Fruit fly (Drosophila melanogaster) whole organism, embryonic: ENCODE results near the gene Sfp38D.
A peak's percentile ranks its signal among the peaks of the same experiment; 100 is the strongest.

Experiments
- Aef1 ChIP-seq: fragments of 200-800 bp; sonication (Bioruptor generic); IDR thresholded peaks from 3 replicates; pipeline ENCODE4 v1.3.6; 2022; ENCODE audit warnings: missing biosample characterization, missing genetic modification characterization
- CG11560 ChIP-seq: fragments of 200-800 bp; sonication (Bioruptor generic); IDR thresholded peaks from 3 replicates; pipeline ENCODE4 v1.3.6; 2022; ENCODE audit warnings: missing biosample characterization, missing genetic modification characterization
- CG12155 ChIP-seq: fragments of 200-800 bp; sonication (Bioruptor generic); optimal IDR thresholded peaks from 3 replicates; lab custom pipeline; 2016; ENCODE audit warnings: missing biosample characterization, missing genetic modification characterization
- CG12219 ChIP-seq: fragments of 200-800 bp; sonication (Bioruptor generic); optimal IDR thresholded peaks from 3 replicates; lab custom pipeline; 2018; ENCODE audit warnings: missing biosample characterization, mild to moderate bottlenecking, missing genetic modification characterization
- CG13296 ChIP-seq: fragments of 200-800 bp; sonication (Bioruptor generic); optimal IDR thresholded peaks from 3 replicates; lab custom pipeline; 2018; ENCODE audit warnings: missing biosample characterization, mild to moderate bottlenecking, missing genetic modification characterization
- CG14050 ChIP-seq: fragments of 200-800 bp; sonication (Bioruptor generic); IDR thresholded peaks from 3 replicates; pipeline ENCODE4 v1.3.6; 2022; ENCODE audit warnings: missing biosample characterization, missing genetic modification characterization
- CG16779 ChIP-seq: fragments of 200-800 bp; sonication (Bioruptor generic); IDR thresholded peaks from 2 replicates; pipeline ENCODE4 v1.3.6; 2022; ENCODE audit warnings: missing biosample characterization, missing genetic modification characterization
- CG16813 ChIP-seq: fragments of 200-800 bp; sonication (Bioruptor generic); IDR thresholded peaks from 3 replicates; pipeline ENCODE4 v1.3.6; 2022; ENCODE audit warnings: missing biosample characterization, missing genetic modification characterization; ENCODE audit not compliant: partially characterized antibody
- CG17359 ChIP-seq: fragments of 200-800 bp; sonication (Bioruptor generic); optimal IDR thresholded peaks from 3 replicates; lab custom pipeline; 2018; ENCODE audit warnings: missing biosample characterization, mild to moderate bottlenecking, missing genetic modification characterization, moderate library complexity
- CG18476 ChIP-seq: fragments of 200-800 bp; sonication (Bioruptor generic); optimal IDR thresholded peaks from 2 replicates; lab custom pipeline; 2016; ENCODE audit warnings: missing biosample characterization, mild to moderate bottlenecking, missing genetic modification characterization
- CG2889 ChIP-seq: fragments of 200-800 bp; sonication (Bioruptor generic); IDR thresholded peaks from 3 replicates; pipeline ENCODE4 v1.3.6; 2022; ENCODE audit warnings: missing biosample characterization, missing genetic modification characterization
- CG30020 ChIP-seq: fragments of 200-800 bp; optimal IDR thresholded peaks from 2 replicates; lab custom pipeline; 2019; ENCODE audit warnings: missing biosample characterization, mild to moderate bottlenecking, missing genetic modification characterization, moderate library complexity
- CG30431 ChIP-seq: fragments of 200-800 bp; sonication (Bioruptor generic); optimal IDR thresholded peaks from 2 replicates; lab custom pipeline; 2017; ENCODE audit warnings: missing biosample characterization, missing genetic modification characterization
- CG31388 ChIP-seq: fragments of 200-800 bp; sonication (Bioruptor generic); optimal IDR thresholded peaks from 2 replicates; lab custom pipeline; 2016; ENCODE audit warnings: missing biosample characterization, missing genetic modification characterization
- CG32532 ChIP-seq: fragments of 200-800 bp; sonication (Bioruptor generic); IDR thresholded peaks from 2 replicates; pipeline ENCODE4 v1.3.6; 2022; ENCODE audit warnings: missing biosample characterization, missing genetic modification characterization
- CG3281 ChIP-seq: fragments of 200-800 bp; sonication (Bioruptor generic); optimal IDR thresholded peaks from 3 replicates; lab custom pipeline; 2017; ENCODE audit warnings: missing biosample characterization, mild to moderate bottlenecking, missing genetic modification characterization
- CG34376 ChIP-seq: fragments of 200-800 bp; sonication (Bioruptor generic); optimal IDR thresholded peaks from 2 replicates; lab custom pipeline; 2018; ENCODE audit warnings: missing biosample characterization, mild to moderate bottlenecking, missing genetic modification characterization
- CG34422 ChIP-seq: fragments of 200-800 bp; sonication (Bioruptor generic); IDR thresholded peaks from 3 replicates; pipeline ENCODE4 v1.3.6; 2022; ENCODE audit warnings: missing biosample characterization, missing genetic modification characterization
- CG6854 ChIP-seq: fragments of 200-800 bp; sonication (Bioruptor generic); optimal IDR thresholded peaks from 3 replicates; lab custom pipeline; 2017; ENCODE audit warnings: missing biosample characterization, mild to moderate bottlenecking, missing genetic modification characterization
- CG8388 ChIP-seq: fragments of 200-800 bp; sonication (Bioruptor generic); optimal IDR thresholded peaks from 2 replicates; lab custom pipeline; 2019; ENCODE audit warnings: missing biosample characterization, mild to moderate bottlenecking, missing genetic modification characterization, moderate library complexity
- CG8478 ChIP-seq: fragments of >200 bp; optimal IDR thresholded peaks from 2 replicates; lab custom pipeline; 2018
- CG8944 ChIP-seq: fragments of 200-800 bp; sonication (Bioruptor generic); optimal IDR thresholded peaks from 3 replicates; lab custom pipeline; 2016; ENCODE audit warnings: missing biosample characterization, missing genetic modification characterization
- Camta ChIP-seq: fragments of 200-800 bp; sonication (Bioruptor generic); optimal IDR thresholded peaks from 2 replicates; lab custom pipeline; 2016; ENCODE audit warnings: missing biosample characterization, missing genetic modification characterization
- Deaf1 ChIP-seq: fragments of 200-800 bp; optimal IDR thresholded peaks from 3 replicates; lab custom pipeline; 2019; ENCODE audit warnings: missing biosample characterization, mild to moderate bottlenecking, missing genetic modification characterization, moderate library complexity
- HmgD ChIP-seq: fragments of 200-800 bp; sonication (Bioruptor generic); optimal IDR thresholded peaks from 3 replicates; lab custom pipeline; 2016; ENCODE audit warnings: missing biosample characterization, missing genetic modification characterization
- Hmx ChIP-seq: fragments of 200-800 bp; sonication (Bioruptor generic); optimal IDR thresholded peaks from 2 replicates; lab custom pipeline; 2016; ENCODE audit warnings: missing biosample characterization, missing genetic modification characterization
- Myb ChIP-seq: fragments of 200-800 bp; sonication (Bioruptor generic); optimal IDR thresholded peaks from 2 replicates; lab custom pipeline; 2016; ENCODE audit warnings: missing biosample characterization, missing genetic modification characterization
- Oli ChIP-seq: fragments of 200-800 bp; sonication (Bioruptor generic); optimal IDR thresholded peaks from 2 replicates; lab custom pipeline; 2018; ENCODE audit warnings: missing biosample characterization, mild to moderate bottlenecking, missing genetic modification characterization, moderate library complexity
- Poxn ChIP-seq: fragments of 200-800 bp; sonication (Bioruptor generic); IDR thresholded peaks from 2 replicates; pipeline ENCODE4 v1.3.6; 2022; ENCODE audit warnings: missing biosample characterization, missing genetic modification characterization
- Side ChIP-seq: fragments of 200-800 bp; sonication (Bioruptor generic); optimal IDR thresholded peaks from 2 replicates; lab custom pipeline; 2016; ENCODE audit warnings: missing biosample characterization, missing genetic modification characterization
- Sox100B ChIP-seq: fragments of 200-800 bp; sonication (Bioruptor generic); optimal IDR thresholded peaks from 3 replicates; lab custom pipeline; 2018; ENCODE audit warnings: missing biosample characterization, mild to moderate bottlenecking, missing genetic modification characterization
- abd-A ChIP-seq: fragments of 200-800 bp; sonication (Bioruptor generic); optimal IDR thresholded peaks from 3 replicates; lab custom pipeline; 2019; ENCODE audit warnings: missing biosample characterization, mild to moderate bottlenecking, missing genetic modification characterization, moderate library complexity
- ash1 ChIP-seq: fragments of 200-800 bp; sonication (Bioruptor generic); optimal IDR thresholded peaks from 2 replicates; lab custom pipeline; 2018; ENCODE audit warnings: missing biosample characterization, mild to moderate bottlenecking, missing genetic modification characterization
- br ChIP-seq: fragments of >200 bp; optimal IDR thresholded peaks from 2 replicates; lab custom pipeline; 2017
- ftz-f1 ChIP-seq: fragments of 200-800 bp; sonication (Bioruptor generic); optimal IDR thresholded peaks from 2 replicates; lab custom pipeline; 2016; ENCODE audit warnings: missing biosample characterization, missing genetic modification characterization
- grau ChIP-seq: fragments of 200-800 bp; optimal IDR thresholded peaks from 3 replicates; lab custom pipeline; 2019; ENCODE audit warnings: missing biosample characterization, mild to moderate bottlenecking, missing genetic modification characterization, moderate library complexity
- hb ChIP-seq: fragments of 200-800 bp; sonication (Bioruptor generic); IDR thresholded peaks from 3 replicates; pipeline ENCODE4 v1.3.6; 2022; ENCODE audit warnings: missing biosample characterization, missing genetic modification characterization; ENCODE audit not compliant: partially characterized antibody
- inv ChIP-seq: fragments of 200-800 bp; sonication (Bioruptor generic); IDR thresholded peaks from 2 replicates; pipeline ENCODE4 v1.3.6; 2022; ENCODE audit warnings: missing biosample characterization, missing genetic modification characterization; ENCODE audit not compliant: partially characterized antibody
- lmd ChIP-seq: fragments of 200-800 bp; sonication (Bioruptor generic); IDR thresholded peaks from 2 replicates; pipeline ENCODE4 v1.3.6; 2022; ENCODE audit warnings: missing biosample characterization, missing genetic modification characterization
- lola ChIP-seq, 3 experiments: fragments of >200 bp in 2 of 3; fragments of 200-800 bp in 1 of 3; sonication (Bioruptor generic) in 1 of 3; optimal IDR thresholded peaks; 2 replicates each; lab custom pipeline; 2017 to 2019; ENCODE audit warnings: missing biosample characterization in 3 of 3, missing genetic modification characterization in 3 of 3, mild to moderate bottlenecking in 1 of 3, moderate library complexity in 1 of 3
- mirr ChIP-seq: fragments of 200-800 bp; sonication (Bioruptor generic); optimal IDR thresholded peaks from 3 replicates; lab custom pipeline; 2018; ENCODE audit warnings: missing biosample characterization, mild to moderate bottlenecking, missing genetic modification characterization
- mld ChIP-seq: fragments of 200-800 bp; sonication (Bioruptor generic); IDR thresholded peaks from 3 replicates; pipeline ENCODE4 v1.3.6; 2022; ENCODE audit warnings: missing biosample characterization, missing genetic modification characterization; ENCODE audit not compliant: partially characterized antibody
- odd ChIP-seq: fragments of 200-800 bp; sonication (Bioruptor generic); optimal IDR thresholded peaks from 2 replicates; lab custom pipeline; 2017; ENCODE audit warnings: missing biosample characterization, mild to moderate bottlenecking, missing genetic modification characterization
- psq ChIP-seq: fragments of 200-800 bp; sonication (Bioruptor generic); optimal IDR thresholded peaks from 2 replicates; lab custom pipeline; 2017; ENCODE audit warnings: missing biosample characterization, missing genetic modification characterization
- sc ChIP-seq, 3 experiments: fragments of >200 bp in 2 of 3; fragments of 200-800 bp in 1 of 3; sonication (Bioruptor generic) in 1 of 3; optimal IDR thresholded peaks; 2 replicates in 2 of 3; 3 replicates in 1 of 3; lab custom pipeline; 2017; ENCODE audit warnings: mild to moderate bottlenecking in 1 of 3, missing biosample characterization in 1 of 3, missing genetic modification characterization in 1 of 3, missing genetic modification reagents in 1 of 3
- sima ChIP-seq: fragments of 200-800 bp; sonication (Bioruptor generic); optimal IDR thresholded peaks from 2 replicates; lab custom pipeline; 2016; ENCODE audit warnings: missing biosample characterization, missing genetic modification characterization
- sob ChIP-seq: fragments of 200-800 bp; sonication (Bioruptor generic); IDR thresholded peaks from 2 replicates; pipeline ENCODE4 v1.3.6; 2022; ENCODE audit warnings: missing biosample characterization, missing genetic modification characterization
- sr ChIP-seq: fragments of 200-800 bp; sonication (Bioruptor generic); IDR thresholded peaks from 3 replicates; pipeline ENCODE4 v1.3.6; 2022; ENCODE audit warnings: missing biosample characterization, missing genetic modification characterization
- vnd ChIP-seq: fragments of 200-800 bp; sonication (Bioruptor generic); IDR thresholded peaks from 3 replicates; pipeline ENCODE4 v1.3.6; 2022; ENCODE audit warnings: missing biosample characterization, missing genetic modification characterization; ENCODE audit not compliant: partially characterized antibody
- vvl ChIP-seq: fragments of 200-800 bp; sonication (Bioruptor generic); IDR thresholded peaks from 2 replicates; pipeline ENCODE4 v1.3.6; 2022; ENCODE audit warnings: missing biosample characterization, missing genetic modification characterization
- zen2 ChIP-seq: fragments of 200-800 bp; sonication (Bioruptor generic); IDR thresholded peaks from 3 replicates; pipeline ENCODE4 v1.3.6; 2022; ENCODE audit warnings: missing biosample characterization, missing genetic modification characterization; ENCODE audit not compliant: partially characterized antibody

Sfp38D gene

DNA sequence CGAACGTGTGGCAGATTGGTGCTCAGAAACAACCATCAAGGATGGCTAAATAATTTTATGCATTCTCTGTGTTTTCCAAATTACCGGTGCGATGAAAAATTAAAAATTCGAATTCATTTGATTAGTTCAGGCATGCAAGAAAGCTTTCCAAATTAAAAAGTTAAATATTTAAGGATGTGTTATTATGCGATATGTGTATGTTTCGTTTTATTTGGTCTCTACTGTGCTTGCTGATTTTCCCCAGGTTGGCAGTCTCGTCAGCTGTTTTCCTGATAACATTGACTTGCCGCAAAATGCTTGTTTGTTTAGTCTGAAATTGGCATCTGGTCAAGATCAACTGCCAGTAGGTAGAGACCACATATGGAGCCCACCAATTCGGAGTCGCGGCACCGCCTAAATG, 9.2 kb downstream of the Sfp38D start, which contains the start of gene CG2611 (continued):
- no peak for TF ChIP-seq sc (optimal IDR thresholded peaks at IDR 0.05; lab: Kevin White, UChicago)
- no peak for TF ChIP-seq sc (GFP tag; optimal IDR thresholded peaks at IDR 0.05; lab: Kevin White, UChicago)
- TF ChIP-seq psq, result no peak
- no peak for TF ChIP-seq inv (GFP tag; lab: Robert Waterston, UW)
- TF ChIP-seq CG14050 (GFP tag; lab: Robert Waterston, UW), result peak; percentile 51; the same call in 2 of the 3 replicates
- peak; percentile 1 for TF ChIP-seq CG17359 (tag; lab: Kevin White, UChicago)
- peak; percentile 46 for TF ChIP-seq CG12155
- no peak for TF ChIP-seq CG8478 (lab: Kevin White, UChicago)
- TF ChIP-seq Poxn (GFP tag; lab: Robert Waterston, UW), result no peak
- peak; percentile 25; the same call in 1 of the 2 replicates for TF ChIP-seq lmd
- no peak for TF ChIP-seq ash1
- no peak for TF ChIP-seq CG11560 (tag; lab: Robert Waterston, UW)
- peak; percentile 98 for TF ChIP-seq grau
- TF ChIP-seq CG30431 (GFP tag; lab: Kevin White, UChicago), result no peak
- no peak for TF ChIP-seq br (lab: Kevin White, UChicago)
- no peak for TF ChIP-seq Myb
- TF ChIP-seq CG31388 (GFP tag; lab: Kevin White, UChicago), result no peak
- TF ChIP-seq Oli (tag; lab: Kevin White, UChicago), result no peak
- TF ChIP-seq sr (GFP tag; lab: Robert Waterston, UW), result no peak
- peak; percentile 22 for TF ChIP-seq CG34376 (GFP tag; lab: Kevin White, UChicago)
- peak; percentile 31 for TF ChIP-seq Side (GFP tag; lab: Kevin White, UChicago)
- peak; percentile 20 for TF ChIP-seq CG8388 (GFP tag; lab: Kevin White, UChicago)
- peak; percentile 55 for TF ChIP-seq CG3281
- TF ChIP-seq CG18476 (GFP tag; lab: Kevin White, UChicago), result peak; percentile 44
- TF ChIP-seq sob (GFP tag; lab: Robert Waterston, UW), result peak; percentile 44; the same call in 1 of the 2 replicates
- peak; percentile 60 for TF ChIP-seq CG32532
- TF ChIP-seq Camta (GFP tag; lab: Kevin White, UChicago), result peak; percentile 31
- no peak for TF ChIP-seq mirr
- TF ChIP-seq CG13296, result peak; percentile 36
- TF ChIP-seq HmgD (GFP tag; lab: Kevin White, UChicago), result no peak
- TF ChIP-seq lola (GFP tag; optimal IDR thresholded peaks at IDR 0.05; lab: Kevin White, UChicago), result peak in 1 of 3 experiments; percentile 35
- TF ChIP-seq mld (GFP tag; lab: Robert Waterston, UW), result no peak
- no peak for TF ChIP-seq Aef1 (GFP tag; lab: Robert Waterston, UW)
- no peak for TF ChIP-seq CG6854 (GFP tag; lab: Kevin White, UChicago)
- peak; percentile 75; the same call in 2 of the 3 replicates for TF ChIP-seq CG34422 (GFP tag; lab: Robert Waterston, UW)
- TF ChIP-seq Sox100B (GFP tag; lab: Kevin White, UChicago), result no peak
- TF ChIP-seq hb (GFP tag; lab: Robert Waterston, UW), result no peak
- TF ChIP-seq abd-A (tag; lab: Kevin White, UChicago), result no peak
- no peak for TF ChIP-seq zen2 (GFP tag; lab: Robert Waterston, UW)
- no peak for TF ChIP-seq CG16779 (GFP tag; lab: Robert Waterston, UW)
- TF ChIP-seq Hmx (GFP tag; lab: Kevin White, UChicago), result no peak
- no peak; the same call in 2 of the 3 replicates for TF ChIP-seq vnd (GFP tag; lab: Robert Waterston, UW)
- no peak for TF ChIP-seq Deaf1 (tag; lab: Kevin White, UChicago)
- no peak for TF ChIP-seq CG12219 (GFP tag; lab: Kevin White, UChicago)
- no peak for TF ChIP-seq CG2889 (GFP tag; lab: Robert Waterston, UW)
- TF ChIP-seq CG30020 (tag; lab: Kevin White, UChicago), result no peak
- peak; percentile 48 for TF ChIP-seq CG8944 (GFP tag; lab: Kevin White, UChicago)
- TF ChIP-seq sima (GFP tag; lab: Kevin White, UChicago), result no peak
- peak; percentile 31 for TF ChIP-seq ftz-f1
- TF ChIP-seq vvl, result peak; percentile 56; the same call in 1 of the 2 replicates
- no peak for TF ChIP-seq odd (GFP tag; lab: Kevin White, UChicago)
- 0 out of 3 replicates have a peak, but pooled peaks have one; percentile 6 for TF ChIP-seq CG16813 (GFP tag; lab: Robert Waterston, UW)
